Worm (Caenorhabditis elegans): ENCODE data around the gene ddr-2.

ce11 chrX:3315891-3316657 lies 960 bp downstream of the ddr-2 start:
- TF ChIP-seq unc-130 (GFP tag; optimal IDR thresholded peaks at IDR 0.05) (no peak), fkh-10 (GFP tag; optimal IDR thresholded peaks at IDR 0.05) (no peak), mxl-2 (GFP tag; conservative IDR thresholded peaks at IDR 0.05) (no peak), attf-4 (tag; optimal IDR thresholded peaks at IDR 0.05) (no peak), unc-39 (tag; optimal IDR thresholded peaks at IDR 0.05) (no peak), sdz-12 (GFP tag; optimal IDR thresholded peaks at IDR 0.05) (no peak), hlh-30 (tag; optimal IDR thresholded peaks at IDR 0.05; ENCODE audit: insufficient read depth) (no peak), lin-13 (GFP tag; optimal IDR thresholded peaks at IDR 0.05) (no peak), nhr-6 (tag; optimal IDR thresholded peaks at IDR 0.05) (no peak)

Measured in whole organism, L4 larva.